Fruit fly (Drosophila melanogaster) whole organism, pupa: ENCODE data around the gene CtsL4.

Source experiments
- CG14655 ChIP-seq: fragments of 200-800 bp; sonication (Bioruptor generic); optimal IDR thresholded peaks from 3 replicates; lab custom pipeline; 2017; ENCODE audit warnings: mild to moderate bottlenecking, missing biosample characterization, missing genetic modification reagents, missing genetic modification characterization
- CG15710 ChIP-seq: fragments of 200-800 bp; sonication (Bioruptor generic); optimal IDR thresholded peaks from 2 replicates; lab custom pipeline; 2018; ENCODE audit warnings: missing biosample characterization, mild to moderate bottlenecking, missing genetic modification characterization, moderate library complexity
- EcR ChIP-seq: fragments of 200-800 bp; sonication (Bioruptor generic); optimal IDR thresholded peaks from 3 replicates; lab custom pipeline; 2019; ENCODE audit warnings: missing biosample characterization, missing genetic modification characterization, mild to moderate bottlenecking, moderate library complexity, missing genetic modification reagents
- Pif1B ChIP-seq: fragments of 200-800 bp; sonication (Bioruptor generic); optimal IDR thresholded peaks from 3 replicates; lab custom pipeline; 2016; ENCODE audit warnings: missing biosample characterization, missing genetic modification characterization
- rn ChIP-seq: fragments of 200-800 bp; sonication (Bioruptor generic); IDR thresholded peaks from 2 replicates; pipeline ENCODE4 v1.3.6; 2022; ENCODE audit warnings: missing biosample characterization, missing genetic modification characterization

DNA sequence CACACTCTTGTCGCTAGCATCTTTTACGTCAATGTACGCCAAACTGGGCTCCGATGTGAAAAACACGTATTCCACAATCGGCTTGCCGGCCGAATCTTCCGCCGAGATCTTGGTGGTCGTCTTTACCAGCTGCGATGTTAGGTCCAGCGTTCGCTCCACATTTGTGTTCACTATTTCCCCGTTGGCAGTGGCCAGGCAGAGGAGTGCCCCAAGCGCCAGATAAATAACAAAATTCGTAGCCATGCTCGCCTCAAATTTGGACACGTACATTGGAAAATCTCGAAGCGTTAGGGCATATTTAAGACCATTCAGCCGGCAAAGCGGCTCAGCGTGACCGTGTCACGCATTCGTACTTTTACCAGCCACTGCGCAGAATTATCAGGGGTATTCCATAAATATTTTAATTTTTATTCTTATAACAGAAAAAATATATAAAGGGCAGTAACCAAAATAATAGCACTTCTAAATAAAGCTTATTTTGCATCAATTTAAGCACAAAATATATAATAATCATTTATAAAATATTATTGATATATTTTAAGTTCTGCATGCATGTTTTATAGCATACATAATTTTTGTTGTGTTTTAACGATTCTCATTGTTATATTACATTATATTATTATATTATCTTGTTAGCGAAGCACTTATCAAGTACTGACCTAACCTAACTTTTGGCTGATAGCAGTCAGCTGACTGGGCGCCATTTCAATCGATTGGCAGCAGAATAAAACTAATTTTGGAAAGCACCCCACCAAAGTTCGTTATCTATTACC lies 19.3 kb upstream of the CtsL4 start, which contains the start of the genes CG33303 and dpr19:
- TF ChIP-seq EcR (GFP tag; lab: Kevin White, UChicago): no peak
- no peak for TF ChIP-seq CG14655 (GFP tag; lab: Kevin White, UChicago)
- TF ChIP-seq rn: no peak
- peak; percentile 57 for TF ChIP-seq CG15710 (tag; lab: Kevin White, UChicago)
- TF ChIP-seq Pif1B (GFP tag; lab: Kevin White, UChicago): no peak
